Fruit fly (Drosophila melanogaster) whole organism, embryonic: Measurements from ENCODE around the gene CG32333.
A peak's percentile ranks its signal among the peaks of the same experiment; 100 is the strongest.

ENCODE experiments used
- ATbp ChIP-seq: fragments of 200-800 bp; sonication (Bioruptor generic); optimal IDR thresholded peaks from 2 replicates; lab custom pipeline; 2017; ENCODE audit warnings: missing biosample characterization, mild to moderate bottlenecking, missing genetic modification characterization, missing genetic modification reagents
- Aef1 ChIP-seq: fragments of 200-800 bp; sonication (Bioruptor generic); IDR thresholded peaks from 3 replicates; pipeline ENCODE4 v1.3.6; 2022; ENCODE audit warnings: missing biosample characterization, missing genetic modification characterization
- Atf6 ChIP-seq: fragments of 200-800 bp; sonication (Bioruptor generic); IDR thresholded peaks from 2 replicates; pipeline ENCODE4 v1.3.6; 2022; ENCODE audit warnings: missing biosample characterization, missing genetic modification characterization
- C15 ChIP-seq: fragments of 200-800 bp; sonication (Bioruptor generic); IDR thresholded peaks from 3 replicates; pipeline ENCODE4 v1.3.6; 2022; ENCODE audit warnings: missing biosample characterization, missing genetic modification characterization
- CG10274 ChIP-seq: fragments of 200-800 bp; sonication (Bioruptor generic); optimal IDR thresholded peaks from 3 replicates; lab custom pipeline; 2017; ENCODE audit warnings: missing biosample characterization, mild to moderate bottlenecking, missing genetic modification characterization
- CG11456 ChIP-seq: fragments of 200-800 bp; sonication (Bioruptor generic); IDR thresholded peaks from 3 replicates; pipeline ENCODE4 v1.3.6; 2022; ENCODE audit warnings: missing biosample characterization, missing genetic modification characterization
- CG12659 ChIP-seq: fragments of 200-800 bp; sonication (Bioruptor generic); optimal IDR thresholded peaks from 3 replicates; lab custom pipeline; 2017; ENCODE audit warnings: mild to moderate bottlenecking, missing biosample characterization, missing genetic modification reagents, missing genetic modification characterization
- CG13775 ChIP-seq: fragments of 200-800 bp; sonication (Bioruptor generic); optimal IDR thresholded peaks from 3 replicates; lab custom pipeline; 2017; ENCODE audit warnings: missing biosample characterization, mild to moderate bottlenecking, missing genetic modification characterization
- CG15601 ChIP-seq: fragments of 200-800 bp; sonication (Bioruptor generic); optimal IDR thresholded peaks from 3 replicates; lab custom pipeline; 2019; ENCODE audit warnings: missing biosample characterization, mild to moderate bottlenecking, missing genetic modification characterization, moderate library complexity
- CG1647 ChIP-seq: fragments of 200-800 bp; sonication (Bioruptor generic); optimal IDR thresholded peaks from 3 replicates; lab custom pipeline; 2016; ENCODE audit warnings: missing biosample characterization, missing genetic modification characterization
- CG17385 ChIP-seq: fragments of 200-800 bp; sonication (Bioruptor generic); optimal IDR thresholded peaks from 3 replicates; lab custom pipeline; 2018; ENCODE audit warnings: missing biosample characterization, mild to moderate bottlenecking, missing genetic modification characterization
- CG18011 ChIP-seq: fragments of 200-800 bp; sonication (Bioruptor generic); optimal IDR thresholded peaks from 2 replicates; lab custom pipeline; 2017; ENCODE audit warnings: missing biosample characterization, missing genetic modification characterization, mild to moderate bottlenecking, moderate library complexity, missing genotype
- CG1832 ChIP-seq: fragments of 200-800 bp; sonication (Bioruptor generic); optimal IDR thresholded peaks from 2 replicates; lab custom pipeline; 2017; ENCODE audit warnings: missing biosample characterization, mild to moderate bottlenecking, missing genetic modification characterization, inconsistent platforms
- CG2120 ChIP-seq: fragments of 200-800 bp; sonication (Bioruptor generic); optimal IDR thresholded peaks from 3 replicates; lab custom pipeline; 2016; ENCODE audit warnings: missing biosample characterization, missing genetic modification characterization
- CG2889 ChIP-seq: fragments of 200-800 bp; sonication (Bioruptor generic); IDR thresholded peaks from 3 replicates; pipeline ENCODE4 v1.3.6; 2022; ENCODE audit warnings: missing biosample characterization, missing genetic modification characterization
- CG31441 ChIP-seq: fragments of 200-800 bp; sonication (Bioruptor generic); IDR thresholded peaks from 2 replicates; pipeline ENCODE4 v1.3.6; 2022; ENCODE audit warnings: missing biosample characterization, missing genetic modification characterization
- CG4360 ChIP-seq: fragments of 200-800 bp; sonication (Bioruptor generic); IDR thresholded peaks from 2 replicates; pipeline ENCODE4 v1.3.6; 2022; ENCODE audit warnings: missing biosample characterization, missing genetic modification characterization
- CG6854 ChIP-seq: fragments of 200-800 bp; sonication (Bioruptor generic); optimal IDR thresholded peaks from 3 replicates; lab custom pipeline; 2017; ENCODE audit warnings: missing biosample characterization, mild to moderate bottlenecking, missing genetic modification characterization
- CoRest ChIP-seq: fragments of 200-800 bp; sonication (Bioruptor generic); optimal IDR thresholded peaks from 3 replicates; lab custom pipeline; 2018; ENCODE audit warnings: missing biosample characterization, mild to moderate bottlenecking, missing genetic modification characterization, moderate library complexity
- Dad ChIP-seq: fragments of 200-800 bp; sonication (Bioruptor generic); optimal IDR thresholded peaks from 3 replicates; lab custom pipeline; 2016; ENCODE audit warnings: missing biosample characterization, missing genetic modification characterization
- Deaf1 ChIP-seq: fragments of 200-800 bp; optimal IDR thresholded peaks from 3 replicates; lab custom pipeline; 2019; ENCODE audit warnings: missing biosample characterization, mild to moderate bottlenecking, missing genetic modification characterization, moderate library complexity
- Dp ChIP-seq: fragments of 200-800 bp; sonication (Bioruptor generic); optimal IDR thresholded peaks from 2 replicates; lab custom pipeline; 2018; ENCODE audit warnings: missing biosample characterization, mild to moderate bottlenecking, missing genetic modification characterization, moderate library complexity
- E2f2 ChIP-seq: fragments of 200-800 bp; sonication (Bioruptor generic); IDR thresholded peaks from 2 replicates; pipeline ENCODE4 v1.3.6; 2022; ENCODE audit warnings: missing biosample characterization, missing genetic modification characterization
- Elba2 ChIP-seq: fragments of 200-800 bp; sonication (Bioruptor generic); optimal IDR thresholded peaks from 3 replicates; lab custom pipeline; 2016; ENCODE audit warnings: missing biosample characterization, missing genetic modification characterization
- Ets65A ChIP-seq: fragments of 200-800 bp; sonication (Bioruptor generic); peaks from one replicate; lab custom pipeline; 2016; ENCODE audit warnings: missing biosample characterization, missing genetic modification characterization
- Kr ChIP-seq: fragments of 200-800 bp; sonication (Bioruptor generic); optimal IDR thresholded peaks from 2 replicates; lab custom pipeline; 2017; ENCODE audit warnings: missing biosample characterization, mild to moderate bottlenecking, missing genetic modification characterization
- Nf-YA ChIP-seq: fragments of 200-800 bp; sonication (Bioruptor generic); IDR thresholded peaks from 2 replicates; pipeline ENCODE4 v1.3.6; 2022; ENCODE audit warnings: missing biosample characterization, missing genetic modification characterization
- Rfx ChIP-seq: fragments of 200-800 bp; sonication (Bioruptor generic); IDR thresholded peaks from 2 replicates; pipeline ENCODE4 v1.3.6; 2022; ENCODE audit warnings: missing biosample characterization, missing genetic modification characterization
- Sox102F ChIP-seq: fragments of 200-800 bp; sonication (Bioruptor generic); optimal IDR thresholded peaks from 2 replicates; lab custom pipeline; 2018; ENCODE audit warnings: missing biosample characterization, mild to moderate bottlenecking, missing genetic modification characterization, moderate library complexity
- Vsx1 ChIP-seq: fragments of 200-800 bp; sonication (Bioruptor generic); optimal IDR thresholded peaks from 2 replicates; lab custom pipeline; 2017; ENCODE audit warnings: missing biosample characterization, mild to moderate bottlenecking, missing genetic modification characterization, missing genetic modification reagents
- az2 ChIP-seq: fragments of 200-800 bp; sonication (Bioruptor generic); optimal IDR thresholded peaks from 3 replicates; lab custom pipeline; 2016; ENCODE audit warnings: missing biosample characterization, missing genetic modification characterization
- ci ChIP-seq: fragments of 200-800 bp; sonication (Bioruptor generic); IDR thresholded peaks from 3 replicates; pipeline ENCODE4 v1.3.6; 2022; ENCODE audit warnings: missing biosample characterization, missing genetic modification characterization
- danr ChIP-seq: fragments of 200-800 bp; sonication (Bioruptor generic); IDR thresholded peaks from 2 replicates; pipeline ENCODE4 v1.3.6; 2022; ENCODE audit warnings: missing biosample characterization, missing genetic modification characterization
- dysf ChIP-seq: fragments of 200-800 bp; sonication (Bioruptor generic); IDR thresholded peaks from 3 replicates; pipeline ENCODE4 v1.3.6; 2022; ENCODE audit warnings: missing biosample characterization, missing genetic modification characterization
- ems ChIP-seq: fragments of 200-800 bp; sonication (Bioruptor generic); optimal IDR thresholded peaks from 3 replicates; lab custom pipeline; 2016; ENCODE audit warnings: missing biosample characterization, missing genetic modification characterization
- eyg ChIP-seq: fragments of 200-800 bp; sonication (Bioruptor generic); optimal IDR thresholded peaks from 3 replicates; lab custom pipeline; 2016; ENCODE audit warnings: missing biosample characterization, missing genetic modification characterization
- fd96Cb ChIP-seq: fragments of 200-800 bp; sonication (Bioruptor generic); optimal IDR thresholded peaks from 2 replicates; lab custom pipeline; 2018; ENCODE audit warnings: missing biosample characterization, mild to moderate bottlenecking, missing genetic modification characterization, moderate library complexity
- gem ChIP-seq: fragments of 200-800 bp; sonication (Bioruptor generic); optimal IDR thresholded peaks from 2 replicates; lab custom pipeline; 2019; ENCODE audit warnings: missing biosample characterization, mild to moderate bottlenecking, missing genetic modification characterization, moderate library complexity
- grau ChIP-seq: fragments of 200-800 bp; optimal IDR thresholded peaks from 3 replicates; lab custom pipeline; 2019; ENCODE audit warnings: missing biosample characterization, mild to moderate bottlenecking, missing genetic modification characterization, moderate library complexity
- grn ChIP-seq: fragments of 200-800 bp; sonication (Bioruptor generic); optimal IDR thresholded peaks from 3 replicates; lab custom pipeline; 2017; ENCODE audit warnings: missing biosample characterization, missing genetic modification characterization
- gro ChIP-seq: fragments of 200-800 bp; sonication (Bioruptor generic); optimal IDR thresholded peaks from 2 replicates; lab custom pipeline; 2016; ENCODE audit warnings: missing biosample characterization, missing genetic modification characterization
- lbe ChIP-seq: fragments of 200-800 bp; sonication (Bioruptor generic); optimal IDR thresholded peaks from 2 replicates; lab custom pipeline; 2016; ENCODE audit warnings: missing biosample characterization, mild to moderate bottlenecking, missing genetic modification characterization
- mirr ChIP-seq: fragments of 200-800 bp; sonication (Bioruptor generic); optimal IDR thresholded peaks from 3 replicates; lab custom pipeline; 2018; ENCODE audit warnings: missing biosample characterization, mild to moderate bottlenecking, missing genetic modification characterization
- nom ChIP-seq: fragments of 200-800 bp; sonication (Bioruptor generic); optimal IDR thresholded peaks from 2 replicates; lab custom pipeline; 2017; ENCODE audit warnings: missing biosample characterization, missing genetic modification characterization, mild to moderate bottlenecking, moderate library complexity, missing genetic modification reagents
- pzg ChIP-seq: fragments of 200-800 bp; sonication (Bioruptor generic); optimal IDR thresholded peaks from 3 replicates; lab custom pipeline; 2018; ENCODE audit warnings: missing biosample characterization, mild to moderate bottlenecking, missing genetic modification characterization, moderate library complexity
- repo ChIP-seq: fragments of 200-800 bp; sonication (Bioruptor generic); optimal IDR thresholded peaks from 2 replicates; lab custom pipeline; 2016; ENCODE audit warnings: missing biosample characterization, missing genetic modification characterization
- schlank ChIP-seq: fragments of 200-800 bp; sonication (Bioruptor generic); optimal IDR thresholded peaks from 2 replicates; lab custom pipeline; 2018; ENCODE audit warnings: missing biosample characterization, mild to moderate bottlenecking, missing genetic modification characterization
- sens ChIP-seq: fragments of 200-800 bp; sonication (Bioruptor generic); peaks from one replicate; lab custom pipeline; 2016; ENCODE audit warnings: missing biosample characterization, missing genetic modification characterization
- ssp ChIP-seq: fragments of 200-800 bp; sonication (Bioruptor generic); IDR thresholded peaks from 2 replicates; pipeline ENCODE4 v1.3.6; 2022; ENCODE audit warnings: missing biosample characterization, missing genetic modification characterization
- wor ChIP-seq: fragments of 200-800 bp; sonication (Bioruptor generic); IDR thresholded peaks from 2 replicates; pipeline ENCODE4 v1.3.6; 2022; ENCODE audit warnings: missing biosample characterization, missing genetic modification characterization

CG32333 gene

dm6 chr3L:1320230-1320930 lies 44.6 kb downstream of the CG32333 start (continued):
- TF ChIP-seq schlank (no peak), lbe (no peak), mirr (GFP tag; lab: Kevin White, UChicago) (peak; percentile 48), danr (no peak), az2 (GFP tag; lab: Kevin White, UChicago) (no peak), CG31441 (GFP tag; lab: Robert Waterston, UW) (0 out of 2 replicates have a peak, but pooled peaks have one; percentile 20), Deaf1 (no peak), pzg (GFP tag; lab: Kevin White, UChicago) (no peak), CG1832 (GFP tag; lab: Kevin White, UChicago) (no peak), CG17385 (peak; percentile 12), Sox102F (GFP tag; lab: Kevin White, UChicago) (peak; percentile 31), CG2120 (GFP tag; lab: Kevin White, UChicago) (peak; percentile 45), dysf (peak; percentile 51; the same call in 2 of the 3 replicates), Nf-YA (GFP tag; lab: Robert Waterston, UW) (no peak), CG10274 (GFP tag; lab: Kevin White, UChicago) (peak; percentile 96), CG2889 (0 out of 3 replicates have a peak, but pooled peaks have one; percentile 11), Aef1 (GFP tag; lab: Robert Waterston, UW) (peak; percentile 20; the same call in 1 of the 3 replicates), CG18011 (GFP tag; lab: Kevin White, UChicago) (no peak), ci (GFP tag; lab: Robert Waterston, UW) (no peak), Dp (no peak), CG6854 (GFP tag; lab: Kevin White, UChicago) (no peak), fd96Cb (tag; lab: Kevin White, UChicago) (peak; percentile 17), Kr (GFP tag; lab: Kevin White, UChicago) (no peak), CG12659 (GFP tag; lab: Kevin White, UChicago) (peak; percentile 3), E2f2 (no peak), CG1647 (GFP tag; lab: Kevin White, UChicago) (peak; percentile 24), ATbp (GFP tag; lab: Kevin White, UChicago) (no peak), Elba2 (GFP tag; lab: Kevin White, UChicago) (no peak), grn (GFP tag; lab: Kevin White, UChicago) (peak; percentile 85), nom (GFP tag; lab: Kevin White, UChicago) (no peak), grau (tag; lab: Kevin White, UChicago) (peak; percentile 37), CG13775 (GFP tag; lab: Kevin White, UChicago) (no peak), CoRest (tag; lab: Kevin White, UChicago) (no peak), ems (GFP tag; lab: Kevin White, UChicago) (no peak), ssp (no peak), sens (peak; percentile 31), Vsx1 (no peak), Atf6 (GFP tag; lab: Robert Waterston, UW) (0 out of 2 replicates have a peak, but pooled peaks have one; percentile 36), eyg (GFP tag; lab: Kevin White, UChicago) (no peak), CG11456 (GFP tag; lab: Robert Waterston, UW) (no peak), repo (GFP tag; lab: Kevin White, UChicago) (no peak), Rfx (no peak; the same call in 1 of the 2 replicates), wor (GFP tag; lab: Robert Waterston, UW) (no peak), gro (GFP tag; lab: Kevin White, UChicago) (no peak), Dad (no peak), C15 (no peak), CG15601 (tag; lab: Kevin White, UChicago) (peak; percentile 39), CG4360 (no peak), gem (tag; lab: Kevin White, UChicago) (peak; percentile 40), Ets65A (GFP tag; lab: Kevin White, UChicago) (peak; percentile 31)
